Fruit fly (Drosophila melanogaster) whole organism, embryonic: ENCODE data around the gene CG33287.

Experiments
- Antp ChIP-seq: fragments of 200-800 bp; sonication (Bioruptor generic); optimal IDR thresholded peaks from 3 replicates; lab custom pipeline; 2016; ENCODE audit warnings: missing biosample characterization, missing genetic modification characterization
- Atf-2 ChIP-seq: fragments of 200-800 bp; sonication (Bioruptor generic); optimal IDR thresholded peaks from 2 replicates; lab custom pipeline; 2016; ENCODE audit warnings: missing biosample characterization, missing genetic modification characterization
- Bteb2 ChIP-seq: fragments of 200-800 bp; sonication (Bioruptor generic); optimal IDR thresholded peaks from 2 replicates; lab custom pipeline; 2016; ENCODE audit warnings: missing biosample characterization, missing genetic modification characterization
- CG10543 ChIP-seq: fragments of 200-800 bp; sonication (Bioruptor generic); optimal IDR thresholded peaks from 3 replicates; lab custom pipeline; 2017; ENCODE audit warnings: missing biosample characterization, mild to moderate bottlenecking, missing genetic modification characterization, moderate library complexity
- CG10654 ChIP-seq: fragments of 200-800 bp; sonication (Bioruptor generic); optimal IDR thresholded peaks from 2 replicates; lab custom pipeline; 2016; ENCODE audit warnings: missing biosample characterization, missing genetic modification characterization
- CG11085 ChIP-seq: fragments of 200-800 bp; sonication (Bioruptor generic); IDR thresholded peaks from 2 replicates; pipeline ENCODE4 v1.3.6; 2022; ENCODE audit warnings: missing biosample characterization, missing genetic modification characterization
- CG11398 ChIP-seq: fragments of 200-800 bp; sonication (Bioruptor generic); optimal IDR thresholded peaks from 2 replicates; lab custom pipeline; 2016; ENCODE audit warnings: missing biosample characterization, missing genetic modification characterization
- CG1233 ChIP-seq: fragments of 200-800 bp; sonication (Bioruptor generic); optimal IDR thresholded peaks from 4 replicates; lab custom pipeline; 2018; ENCODE audit warnings: missing biosample characterization, mild to moderate bottlenecking, missing genetic modification characterization
- CG13287 ChIP-seq: fragments of 200-800 bp; sonication (Bioruptor generic); IDR thresholded peaks from 2 replicates; pipeline ENCODE4 v1.3.6; 2022; ENCODE audit warnings: missing biosample characterization, missing genetic modification characterization; ENCODE audit not compliant: partially characterized antibody
- CG13624 ChIP-seq: fragments of 200-800 bp; sonication (Bioruptor generic); optimal IDR thresholded peaks from 2 replicates; lab custom pipeline; 2016; ENCODE audit warnings: missing biosample characterization, missing genetic modification characterization
- CG14441 ChIP-seq: fragments of 200-800 bp; sonication (Bioruptor generic); IDR thresholded peaks from 2 replicates; pipeline ENCODE4 v1.3.6; 2022; ENCODE audit warnings: missing biosample characterization, missing genetic modification characterization
- CG17361 ChIP-seq: fragments of 200-800 bp; sonication (Bioruptor generic); IDR thresholded peaks from 3 replicates; pipeline ENCODE4 v1.3.6; 2022; ENCODE audit warnings: missing biosample characterization, missing genetic modification characterization
- CG17385 ChIP-seq: fragments of 200-800 bp; sonication (Bioruptor generic); optimal IDR thresholded peaks from 3 replicates; lab custom pipeline; 2018; ENCODE audit warnings: missing biosample characterization, mild to moderate bottlenecking, missing genetic modification characterization
- CG17568 ChIP-seq: fragments of 200-800 bp; sonication (Bioruptor generic); optimal IDR thresholded peaks from 2 replicates; lab custom pipeline; 2018; ENCODE audit warnings: missing biosample characterization, mild to moderate bottlenecking, missing genetic modification characterization, moderate library complexity
- CG17612 ChIP-seq: fragments of 200-800 bp; sonication (Bioruptor generic); IDR thresholded peaks from 2 replicates; pipeline ENCODE4 v1.3.6; 2022; ENCODE audit warnings: missing biosample characterization, missing genetic modification characterization
- CG2678 ChIP-seq: fragments of 200-800 bp; sonication (Bioruptor generic); optimal IDR thresholded peaks from 3 replicates; lab custom pipeline; 2019; ENCODE audit warnings: missing biosample characterization, mild to moderate bottlenecking, missing genetic modification characterization, moderate library complexity
- CG3065 ChIP-seq: fragments of 200-800 bp; sonication (Bioruptor generic); optimal IDR thresholded peaks from 2 replicates; lab custom pipeline; 2016; ENCODE audit warnings: missing biosample characterization, missing genetic modification characterization
- CG33213 ChIP-seq: fragments of 200-800 bp; sonication (Bioruptor generic); optimal IDR thresholded peaks from 3 replicates; lab custom pipeline; 2016; ENCODE audit warnings: missing biosample characterization, missing genetic modification characterization
- CG5953 ChIP-seq: fragments of 200-800 bp; sonication (Bioruptor generic); IDR thresholded peaks from 2 replicates; pipeline ENCODE4 v1.3.6; 2022; ENCODE audit warnings: missing biosample characterization, missing genetic modification characterization
- CG7372 ChIP-seq: fragments of 200-800 bp; sonication (Bioruptor generic); IDR thresholded peaks from 2 replicates; pipeline ENCODE4 v1.3.6; 2022; ENCODE audit warnings: missing biosample characterization, missing genetic modification characterization
- CG9609 ChIP-seq: fragments of 200-800 bp; sonication (Bioruptor generic); optimal IDR thresholded peaks from 3 replicates; lab custom pipeline; 2016; ENCODE audit warnings: missing biosample characterization, missing genetic modification characterization
- CkIIα-i1 ChIP-seq: fragments of 200-800 bp; sonication (Bioruptor generic); IDR thresholded peaks from 2 replicates; pipeline ENCODE4 v1.3.6; 2022; ENCODE audit warnings: missing biosample characterization, missing genetic modification characterization
- CoRest ChIP-seq: fragments of 200-800 bp; sonication (Bioruptor generic); optimal IDR thresholded peaks from 3 replicates; lab custom pipeline; 2018; ENCODE audit warnings: missing biosample characterization, mild to moderate bottlenecking, missing genetic modification characterization, moderate library complexity
- H15 ChIP-seq: fragments of 200-800 bp; sonication (Bioruptor generic); IDR thresholded peaks from 3 replicates; pipeline ENCODE4 v1.3.6; 2022; ENCODE audit warnings: missing biosample characterization, missing genetic modification characterization
- Hmx ChIP-seq: fragments of 200-800 bp; sonication (Bioruptor generic); optimal IDR thresholded peaks from 2 replicates; lab custom pipeline; 2016; ENCODE audit warnings: missing biosample characterization, missing genetic modification characterization
- Jarid2 ChIP-seq: fragments of 200-800 bp; sonication (Bioruptor generic); optimal IDR thresholded peaks from 3 replicates; lab custom pipeline; 2017; ENCODE audit warnings: mild to moderate bottlenecking, missing biosample characterization, missing genetic modification reagents, missing genetic modification characterization
- Lhr ChIP-seq: fragments of 200-800 bp; sonication (Bioruptor generic); optimal IDR thresholded peaks from 3 replicates; lab custom pipeline; 2017; ENCODE audit warnings: mild to moderate bottlenecking, missing biosample characterization, missing genetic modification reagents, missing genetic modification characterization
- Lim3 ChIP-seq: fragments of 200-800 bp; sonication (Bioruptor generic); IDR thresholded peaks from 2 replicates; pipeline ENCODE4 v1.3.6; 2022; ENCODE audit warnings: missing biosample characterization, missing genetic modification characterization
- Mes4 ChIP-seq: fragments of 200-800 bp; sonication (Bioruptor generic); optimal IDR thresholded peaks from 2 replicates; lab custom pipeline; 2016; ENCODE audit warnings: missing biosample characterization, missing genetic modification characterization
- Scr ChIP-seq: fragments of 200-800 bp; sonication (Bioruptor generic); IDR thresholded peaks from 2 replicates; pipeline ENCODE4 v1.3.6; 2022; ENCODE audit warnings: missing biosample characterization, missing genetic modification characterization; ENCODE audit not compliant: partially characterized antibody
- Side ChIP-seq: fragments of 200-800 bp; sonication (Bioruptor generic); optimal IDR thresholded peaks from 2 replicates; lab custom pipeline; 2016; ENCODE audit warnings: missing biosample characterization, missing genetic modification characterization
- Sox100B ChIP-seq: fragments of 200-800 bp; sonication (Bioruptor generic); optimal IDR thresholded peaks from 3 replicates; lab custom pipeline; 2018; ENCODE audit warnings: missing biosample characterization, mild to moderate bottlenecking, missing genetic modification characterization
- bsh ChIP-seq, 2 experiments: fragments of 200-800 bp; sonication (Bioruptor generic); optimal IDR thresholded peaks; 2 replicates each; lab custom pipeline; 2017 to 2018; ENCODE audit warnings: mild to moderate bottlenecking in 2 of 2, missing biosample characterization in 2 of 2, missing genetic modification characterization in 2 of 2, moderate library complexity in 1 of 2
- chn ChIP-seq: fragments of 200-800 bp; sonication (Bioruptor generic); optimal IDR thresholded peaks from 2 replicates; lab custom pipeline; 2016; ENCODE audit warnings: missing biosample characterization, missing genetic modification characterization
- ci ChIP-seq: fragments of 200-800 bp; sonication (Bioruptor generic); IDR thresholded peaks from 3 replicates; pipeline ENCODE4 v1.3.6; 2022; ENCODE audit warnings: missing biosample characterization, missing genetic modification characterization
- crc ChIP-seq: fragments of 200-800 bp; sonication (Bioruptor generic); optimal IDR thresholded peaks from 2 replicates; lab custom pipeline; 2016; ENCODE audit warnings: missing biosample characterization, missing genetic modification characterization
- fd102C ChIP-seq: fragments of 200-800 bp; sonication (Bioruptor generic); optimal IDR thresholded peaks from 2 replicates; lab custom pipeline; 2018; ENCODE audit warnings: missing biosample characterization, mild to moderate bottlenecking, missing genetic modification characterization, moderate library complexity
- gsb-n ChIP-seq: fragments of 200-800 bp; sonication (Bioruptor generic); optimal IDR thresholded peaks from 3 replicates; lab custom pipeline; 2018; ENCODE audit warnings: missing biosample characterization, mild to moderate bottlenecking, missing genetic modification characterization
- ind ChIP-seq: fragments of 200-800 bp; sonication (Bioruptor generic); optimal IDR thresholded peaks from 3 replicates; lab custom pipeline; 2016; ENCODE audit warnings: missing biosample characterization, missing genetic modification characterization
- kni ChIP-seq: fragments of 200-800 bp; sonication (Bioruptor generic); optimal IDR thresholded peaks from 3 replicates; lab custom pipeline; 2017; ENCODE audit warnings: mild to moderate bottlenecking, missing biosample characterization, missing genetic modification reagents, missing genetic modification characterization
- phol ChIP-seq: fragments of 200-800 bp; sonication (Bioruptor generic); optimal IDR thresholded peaks from 3 replicates; lab custom pipeline; 2018; ENCODE audit warnings: missing biosample characterization, mild to moderate bottlenecking, missing genetic modification characterization, moderate library complexity
- ro ChIP-seq: fragments of 200-800 bp; sonication (Bioruptor generic); IDR thresholded peaks from 2 replicates; pipeline ENCODE4 v1.3.6; 2022; ENCODE audit warnings: missing biosample characterization, missing genetic modification characterization
- row ChIP-seq: fragments of 200-800 bp; sonication (Bioruptor generic); IDR thresholded peaks from 3 replicates; pipeline ENCODE4 v1.3.6; 2022; ENCODE audit warnings: missing biosample characterization, missing genetic modification characterization
- sd ChIP-seq: fragments of 200-800 bp; sonication (Bioruptor generic); optimal IDR thresholded peaks from 3 replicates; lab custom pipeline; 2018; ENCODE audit warnings: missing biosample characterization, mild to moderate bottlenecking, missing genetic modification characterization, moderate library complexity
- sim ChIP-seq: fragments of 200-800 bp; sonication (Bioruptor generic); IDR thresholded peaks from 2 replicates; pipeline ENCODE4 v1.3.6; 2022; ENCODE audit warnings: missing biosample characterization, missing genetic modification characterization
- so ChIP-seq: fragments of 200-800 bp; sonication (Bioruptor generic); IDR thresholded peaks from 3 replicates; pipeline ENCODE4 v1.3.6; 2022; ENCODE audit warnings: missing biosample characterization, missing genetic modification characterization
- tgo ChIP-seq: fragments of 200-800 bp; sonication (Bioruptor generic); IDR thresholded peaks from 3 replicates; pipeline ENCODE4 v1.3.6; 2022; ENCODE audit warnings: missing biosample characterization, missing genetic modification characterization
- tll ChIP-seq, 2 experiments: fragments of 200-800 bp in 1 of 2; fragments of >200 bp in 1 of 2; sonication (Bioruptor generic) in 1 of 2; optimal IDR thresholded peaks; 2 replicates each; lab custom pipeline; 2017 to 2019; ENCODE audit warnings: missing biosample characterization in 2 of 2, missing genetic modification characterization in 2 of 2, mild to moderate bottlenecking in 1 of 2, moderate library complexity in 1 of 2
- twi ChIP-seq: fragments of 200-800 bp; optimal IDR thresholded peaks from 2 replicates; lab custom pipeline; 2019; ENCODE audit warnings: missing biosample characterization, mild to moderate bottlenecking, missing genetic modification characterization, moderate library complexity
- zf30C ChIP-seq: fragments of 200-800 bp; sonication (Bioruptor generic); optimal IDR thresholded peaks from 3 replicates; lab custom pipeline; 2018; ENCODE audit warnings: missing biosample characterization, mild to moderate bottlenecking, missing genetic modification characterization

Gene CG33287

DNA sequence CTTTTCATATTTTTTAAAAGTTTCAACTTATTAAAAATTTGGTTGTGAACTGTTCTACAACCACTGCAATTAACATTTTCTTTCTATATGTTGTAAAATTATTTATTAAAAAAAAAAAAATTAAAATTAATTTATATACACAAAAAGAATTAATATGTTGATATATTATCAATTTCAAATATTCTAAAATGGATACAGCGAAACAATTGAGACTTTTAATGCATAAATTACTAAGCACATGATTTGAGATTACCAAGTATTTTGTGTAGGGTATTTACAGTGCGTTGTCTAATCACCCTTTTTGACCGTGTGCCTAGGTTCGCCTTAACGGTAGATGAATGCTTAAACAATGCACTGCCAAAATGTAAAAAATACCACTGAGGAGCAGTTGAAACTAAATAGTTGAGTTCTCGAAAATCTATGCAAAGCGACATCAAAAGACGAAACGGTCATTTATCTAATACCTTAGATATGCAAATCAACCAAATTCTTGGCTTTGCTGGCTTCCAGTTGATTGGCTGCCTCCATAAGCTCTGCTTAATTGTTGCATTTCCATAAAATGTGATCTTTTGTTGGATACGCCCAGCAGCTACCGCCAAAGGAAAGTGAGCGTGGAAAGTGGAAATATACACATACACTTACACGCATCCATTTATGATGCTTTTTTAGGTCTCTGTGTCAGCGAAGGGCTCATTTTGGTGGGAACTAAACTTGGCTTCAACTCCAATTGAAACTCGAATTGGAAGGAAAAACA is 6.7 kb upstream of the CG33287 start (continued):
- TF ChIP-seq CG17361 (GFP tag; lab: Robert Waterston, UW) = peak; percentile 50; the same call in 2 of the 3 replicates
- TF ChIP-seq Lhr = no peak
- TF ChIP-seq ci (GFP tag; lab: Robert Waterston, UW) = 0 out of 3 replicates have a peak, but pooled peaks have one; percentile 10
- TF ChIP-seq tgo (GFP tag; lab: Robert Waterston, UW) = no peak
- TF ChIP-seq ind (GFP tag; lab: Kevin White, UChicago) = no peak
- no peak for TF ChIP-seq Scr (GFP tag; lab: Robert Waterston, UW)
- no peak for TF ChIP-seq CG17385 (GFP tag; lab: Kevin White, UChicago)
- no peak for TF ChIP-seq Bteb2 (GFP tag; lab: Kevin White, UChicago)
- TF ChIP-seq Atf-2 (GFP tag; lab: Kevin White, UChicago) = no peak
- no peak for TF ChIP-seq CkIIα-i1 (GFP tag; lab: Robert Waterston, UW)
- TF ChIP-seq crc (GFP tag; lab: Kevin White, UChicago) = no peak
- no peak for TF ChIP-seq twi (tag; lab: Kevin White, UChicago)
- TF ChIP-seq Mes4 = no peak
- no peak for TF ChIP-seq Lim3 (GFP tag; lab: Robert Waterston, UW)
- peak; percentile 23 for TF ChIP-seq CoRest (tag; lab: Kevin White, UChicago)
- TF ChIP-seq CG33213 (GFP tag; lab: Kevin White, UChicago) = no peak
- no peak for TF ChIP-seq CG2678 (tag; lab: Kevin White, UChicago)
- no peak for TF ChIP-seq so
- no peak for TF ChIP-seq kni (GFP tag; lab: Kevin White, UChicago)
- no peak for TF ChIP-seq CG11398 (GFP tag; lab: Kevin White, UChicago)
- TF ChIP-seq CG9609 (GFP tag; lab: Kevin White, UChicago) = no peak
- TF ChIP-seq Jarid2 (GFP tag; lab: Kevin White, UChicago) = no peak
- no peak for TF ChIP-seq CG13624
- no peak for TF ChIP-seq CG3065
- no peak for TF ChIP-seq Antp
- no peak for TF ChIP-seq Hmx (GFP tag; lab: Kevin White, UChicago)
- no peak for TF ChIP-seq CG5953 (GFP tag; lab: Robert Waterston, UW)
- TF ChIP-seq Side (GFP tag; lab: Kevin White, UChicago) = no peak
- no peak for TF ChIP-seq CG10543 (GFP tag; lab: Kevin White, UChicago)
- TF ChIP-seq bsh (GFP tag; optimal IDR thresholded peaks at IDR 0.05; lab: Kevin White, UChicago) = peak in 1 of 2 experiments; percentile 36
- no peak for TF ChIP-seq CG17612 (GFP tag; lab: Robert Waterston, UW)
- peak; percentile 9 for TF ChIP-seq Sox100B (GFP tag; lab: Kevin White, UChicago)
- TF ChIP-seq H15 (GFP tag; lab: Robert Waterston, UW) = no peak
- no peak for TF ChIP-seq CG1233
- TF ChIP-seq ro (GFP tag; lab: Robert Waterston, UW) = no peak
- no peak for TF ChIP-seq sim (GFP tag; lab: Robert Waterston, UW)
- TF ChIP-seq CG14441 (GFP tag; lab: Robert Waterston, UW) = no peak
- no peak for TF ChIP-seq tll (GFP tag; optimal IDR thresholded peaks at IDR 0.05; lab: Kevin White, UChicago)
- TF ChIP-seq CG7372 (GFP tag; lab: Robert Waterston, UW) = no peak
- no peak for TF ChIP-seq fd102C (GFP tag; lab: Kevin White, UChicago)
- no peak for TF ChIP-seq CG11085 (GFP tag; lab: Robert Waterston, UW)
- no peak for TF ChIP-seq phol (tag; lab: Kevin White, UChicago)
- no peak for TF ChIP-seq row (GFP tag; lab: Robert Waterston, UW)
- TF ChIP-seq chn (GFP tag; lab: Kevin White, UChicago) = no peak
- TF ChIP-seq sd (tag; lab: Kevin White, UChicago) = no peak
- TF ChIP-seq CG13287 (GFP tag; lab: Robert Waterston, UW) = no peak
- TF ChIP-seq zf30C (GFP tag; lab: Kevin White, UChicago) = no peak
- no peak for TF ChIP-seq CG10654 (GFP tag; lab: Kevin White, UChicago)
- TF ChIP-seq CG17568 = no peak
- peak; percentile 20 for TF ChIP-seq gsb-n (tag; lab: Kevin White, UChicago)
